Fruit fly (Drosophila melanogaster) whole organism, prepupa: ENCODE measurements around the gene Pka-C1.

ENCODE experiments used
- CG10669 ChIP-seq: fragments of 200-800 bp; sonication (Bioruptor generic); optimal IDR thresholded peaks from 3 replicates; lab custom pipeline; 2018; ENCODE audit warnings: missing biosample characterization, mild to moderate bottlenecking, missing genetic modification characterization, moderate library complexity
- CG11294 ChIP-seq: fragments of 200-800 bp; sonication (Bioruptor generic); IDR thresholded peaks from 2 replicates; pipeline ENCODE4 v1.3.6; 2022; ENCODE audit warnings: missing biosample characterization, missing genetic modification characterization
- CG15336 ChIP-seq: fragments of 200-800 bp; sonication (Bioruptor generic); IDR thresholded peaks from 2 replicates; pipeline ENCODE4 v1.3.6; 2022; ENCODE audit warnings: missing biosample characterization, missing genetic modification characterization
- CG1621 ChIP-seq: fragments of 200-800 bp; sonication (Bioruptor generic); optimal IDR thresholded peaks from 3 replicates; lab custom pipeline; 2018; ENCODE audit warnings: missing biosample characterization, mild to moderate bottlenecking, missing genetic modification characterization
- CG31627 ChIP-seq: fragments of 200-800 bp; sonication (Bioruptor generic); optimal IDR thresholded peaks from 3 replicates; lab custom pipeline; 2016; ENCODE audit warnings: missing biosample characterization, missing genetic modification characterization
- CG34406 ChIP-seq: fragments of 200-800 bp; sonication (Bioruptor generic); optimal IDR thresholded peaks from 3 replicates; lab custom pipeline; 2016; ENCODE audit warnings: missing biosample characterization, missing genetic modification characterization
- CG3919 ChIP-seq: fragments of 200-800 bp; sonication (Bioruptor generic); optimal IDR thresholded peaks from 3 replicates; lab custom pipeline; 2016; ENCODE audit warnings: missing biosample characterization, missing genetic modification characterization
- CG4318 ChIP-seq: fragments of 200-800 bp; sonication (Bioruptor generic); optimal IDR thresholded peaks from 3 replicates; lab custom pipeline; 2017; ENCODE audit warnings: missing biosample characterization, mild to moderate bottlenecking, missing genetic modification characterization
- CG6163 ChIP-seq: fragments of 200-800 bp; sonication (Bioruptor generic); IDR thresholded peaks from 3 replicates; pipeline ENCODE4 v1.3.6; 2022; ENCODE audit warnings: missing biosample characterization, missing genetic modification characterization
- CG6276 ChIP-seq: fragments of 200-800 bp; sonication (Bioruptor generic); optimal IDR thresholded peaks from 2 replicates; lab custom pipeline; 2017; ENCODE audit warnings: missing biosample characterization, mild to moderate bottlenecking, missing genetic modification characterization
- CG6808 ChIP-seq: fragments of 200-800 bp; sonication (Bioruptor generic); optimal IDR thresholded peaks from 3 replicates; lab custom pipeline; 2017; ENCODE audit warnings: missing biosample characterization, missing genetic modification characterization, mild to moderate bottlenecking, moderate library complexity, missing genetic modification reagents
- CG6854 ChIP-seq: fragments of 200-800 bp; sonication (Bioruptor generic); optimal IDR thresholded peaks from 2 replicates; lab custom pipeline; 2017; ENCODE audit warnings: missing biosample characterization, mild to moderate bottlenecking, missing genetic modification characterization
- CG7368 ChIP-seq: fragments of 200-800 bp; sonication (Bioruptor generic); optimal IDR thresholded peaks from 3 replicates; lab custom pipeline; 2016; ENCODE audit warnings: missing biosample characterization, missing genetic modification characterization
- CG8119 ChIP-seq: fragments of 200-800 bp; sonication (Bioruptor generic); IDR thresholded peaks from 3 replicates; pipeline ENCODE4 v1.3.6; 2022; ENCODE audit warnings: missing biosample characterization, missing genetic modification characterization
- CG8632 ChIP-seq: fragments of 200-800 bp; sonication (Bioruptor generic); optimal IDR thresholded peaks from 3 replicates; lab custom pipeline; 2016; ENCODE audit warnings: missing biosample characterization, missing genetic modification characterization
- CG9139 ChIP-seq: fragments of 200-800 bp; sonication (Bioruptor generic); optimal IDR thresholded peaks from 3 replicates; lab custom pipeline; 2017; ENCODE audit warnings: missing biosample characterization, mild to moderate bottlenecking, missing genetic modification characterization
- Eip75B ChIP-seq: fragments of 200-800 bp; sonication (Bioruptor generic); optimal IDR thresholded peaks from 3 replicates; lab custom pipeline; 2016; ENCODE audit warnings: missing biosample characterization, missing genetic modification characterization
- Eip78C ChIP-seq: fragments of 200-800 bp; sonication (Bioruptor generic); peaks from one replicate; lab custom pipeline; 2016; ENCODE audit warnings: missing biosample characterization, missing genetic modification characterization
- Ets96B ChIP-seq: fragments of 200-800 bp; optimal IDR thresholded peaks from 2 replicates; lab custom pipeline; 2019; ENCODE audit warnings: missing biosample characterization, mild to moderate bottlenecking, missing genetic modification characterization, moderate library complexity
- Hr4 ChIP-seq: fragments of 200-800 bp; sonication (Bioruptor generic); optimal IDR thresholded peaks from 3 replicates; lab custom pipeline; 2016; ENCODE audit warnings: missing biosample characterization, missing genetic modification characterization
- Lpt ChIP-seq: fragments of 200-800 bp; sonication (Bioruptor generic); optimal IDR thresholded peaks from 3 replicates; lab custom pipeline; 2016; ENCODE audit warnings: missing biosample characterization, missing genetic modification characterization
- Sox14 ChIP-seq: fragments of 200-800 bp; sonication (Bioruptor generic); optimal IDR thresholded peaks from 3 replicates; lab custom pipeline; 2016; ENCODE audit warnings: missing biosample characterization, missing genetic modification characterization
- achi ChIP-seq: fragments of 200-800 bp; sonication (Bioruptor generic); optimal IDR thresholded peaks from 3 replicates; lab custom pipeline; 2016; ENCODE audit warnings: missing biosample characterization, missing genetic modification characterization
- dsx ChIP-seq: fragments of 200-800 bp; optimal IDR thresholded peaks from 3 replicates; lab custom pipeline; 2019; ENCODE audit warnings: missing biosample characterization, mild to moderate bottlenecking, missing genetic modification characterization, moderate library complexity; ENCODE audit not compliant: poor library complexity, severe bottlenecking
- eg ChIP-seq: fragments of 200-800 bp; sonication (Bioruptor generic); IDR thresholded peaks from 3 replicates; pipeline ENCODE4 v1.3.6; 2022; ENCODE audit warnings: missing biosample characterization, missing genetic modification characterization
- esn ChIP-seq: fragments of 200-800 bp; sonication (Bioruptor generic); optimal IDR thresholded peaks from 2 replicates; lab custom pipeline; 2016; ENCODE audit warnings: missing biosample characterization, mild to moderate bottlenecking, missing genetic modification characterization, moderate library complexity
- fkh ChIP-seq: fragments of 200-800 bp; sonication (Bioruptor generic); optimal IDR thresholded peaks from 3 replicates; lab custom pipeline; 2017; ENCODE audit warnings: missing biosample characterization, mild to moderate bottlenecking, missing genetic modification characterization, moderate library complexity
- lz ChIP-seq: fragments of 200-800 bp; sonication (Bioruptor generic); optimal IDR thresholded peaks from 3 replicates; lab custom pipeline; 2016; ENCODE audit warnings: missing biosample characterization, missing genetic modification characterization
- pdm3 ChIP-seq: fragments of 200-800 bp; sonication (Bioruptor generic); optimal IDR thresholded peaks from 3 replicates; lab custom pipeline; 2016; ENCODE audit warnings: missing biosample characterization, missing genetic modification characterization
- salr ChIP-seq, 2 experiments: fragments of 200-800 bp; sonication (Bioruptor generic); optimal IDR thresholded peaks; 3 replicates each; lab custom pipeline; 2016 to 2018; ENCODE audit warnings: missing biosample characterization in 2 of 2, missing genetic modification characterization in 2 of 2, mild to moderate bottlenecking in 1 of 2
- spab ChIP-seq: fragments of 200-800 bp; sonication (Bioruptor generic); optimal IDR thresholded peaks from 2 replicates; lab custom pipeline; 2017; ENCODE audit warnings: missing biosample characterization, mild to moderate bottlenecking, missing genetic modification characterization, missing genetic modification reagents
- ss ChIP-seq, 2 experiments: fragments of 200-800 bp; sonication (Bioruptor generic); optimal IDR thresholded peaks; 2 replicates in 1 of 2; 3 replicates in 1 of 2; lab custom pipeline; 2017 to 2018; ENCODE audit warnings: mild to moderate bottlenecking in 2 of 2, missing biosample characterization in 2 of 2, missing genetic modification characterization in 2 of 2, moderate library complexity in 1 of 2
- svp ChIP-seq: fragments of 200-800 bp; sonication (Bioruptor generic); peaks from one replicate; lab custom pipeline; 2016; ENCODE audit warnings: missing biosample characterization, missing genetic modification characterization
- topi ChIP-seq: fragments of 200-800 bp; sonication (Bioruptor generic); optimal IDR thresholded peaks from 3 replicates; lab custom pipeline; 2016; ENCODE audit warnings: missing biosample characterization, missing genetic modification characterization

Gene Pka-C1

DNA sequence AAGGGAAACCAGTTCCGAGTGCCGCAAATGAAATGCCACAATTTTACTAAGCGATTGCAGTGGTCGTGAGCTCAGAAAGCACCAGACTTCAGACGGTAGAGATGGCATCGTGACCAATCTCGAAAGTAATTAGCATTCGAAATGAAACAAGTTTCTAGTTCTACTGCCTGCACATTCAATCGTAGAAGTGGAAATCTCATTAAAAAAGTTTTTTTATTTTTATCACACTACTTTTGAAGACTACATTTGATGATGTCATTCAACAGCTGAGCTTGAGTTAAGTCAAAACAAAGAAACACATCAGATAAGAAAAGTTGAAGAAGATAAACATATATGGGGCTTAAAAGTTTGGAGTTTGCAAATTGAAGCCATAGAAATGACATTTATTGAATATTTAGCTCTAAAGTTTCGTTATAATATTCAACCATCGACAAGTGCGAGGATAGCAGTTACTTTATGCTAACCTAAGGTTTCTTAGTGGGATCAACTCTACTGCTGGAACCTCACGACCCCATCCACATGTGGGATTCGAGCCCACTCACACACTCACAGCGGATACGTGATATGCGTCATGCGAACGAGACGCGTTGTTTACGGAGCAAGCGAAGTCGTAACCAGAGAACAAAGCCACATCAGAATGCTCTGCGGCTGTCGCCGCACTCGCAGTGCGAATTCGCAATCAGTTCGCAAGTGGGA, 37.1 kb upstream of the Pka-C1 start, which contains the start of gene CG13117 (continued):
- TF ChIP-seq spab (GFP tag; lab: Kevin White, UChicago) (peak; percentile 35), CG6854 (GFP tag; lab: Kevin White, UChicago) (no peak), CG4318 (GFP tag; lab: Kevin White, UChicago) (peak; percentile 40), lz (GFP tag; lab: Kevin White, UChicago) (peak; percentile 65), topi (GFP tag; lab: Kevin White, UChicago) (peak; percentile 59), CG15336 (GFP tag; lab: Robert Waterston, UW) (peak; percentile 34; the same call in 1 of the 2 replicates), CG6808 (peak; percentile 50), eg (peak; percentile 54; the same call in 2 of the 3 replicates), CG11294 (GFP tag; lab: Robert Waterston, UW) (no peak), Lpt (GFP tag; lab: Kevin White, UChicago) (no peak), Eip75B (GFP tag; lab: Kevin White, UChicago) (peak; percentile 49), fkh (no peak), CG6276 (GFP tag; lab: Kevin White, UChicago) (peak; percentile 37), CG9139 (no peak), CG10669 (GFP tag; lab: Kevin White, UChicago) (peak; percentile 23), CG6163 (GFP tag; lab: Robert Waterston, UW) (peak; percentile 68), CG8119 (GFP tag; lab: Robert Waterston, UW) (peak; percentile 31; the same call in 1 of the 3 replicates), Sox14 (GFP tag; lab: Kevin White, UChicago) (peak; percentile 29), ss (GFP tag; optimal IDR thresholded peaks at IDR 0.05; lab: Kevin White, UChicago) (peak in 1 of 2 experiments; percentile 23), CG34406 (GFP tag; lab: Kevin White, UChicago) (peak; percentile 48), Ets96B (tag; lab: Kevin White, UChicago) (peak; percentile 25)

dm6 chr2L:9734134-9734533, 35.0 kb upstream of the Pka-C1 start:
- TF ChIP-seq salr (GFP tag; optimal IDR thresholded peaks at IDR 0.05; lab: Kevin White, UChicago): peak in 1 of 2 experiments; percentile 28
- peak; percentile 15 for TF ChIP-seq achi (GFP tag; lab: Kevin White, UChicago)
- no peak for TF ChIP-seq lz (GFP tag; lab: Kevin White, UChicago)
- no peak for TF ChIP-seq CG8119 (GFP tag; lab: Robert Waterston, UW)
- TF ChIP-seq CG8632 (GFP tag; lab: Kevin White, UChicago): peak; percentile 21
- no peak for TF ChIP-seq dsx (GFP tag; lab: Kevin White, UChicago)
- TF ChIP-seq CG10669 (GFP tag; lab: Kevin White, UChicago): peak; percentile 20
- TF ChIP-seq CG31627 (GFP tag; lab: Kevin White, UChicago): no peak
- TF ChIP-seq Hr4: no peak
- TF ChIP-seq CG6854 (GFP tag; lab: Kevin White, UChicago): peak; percentile 25
- no peak for TF ChIP-seq CG4318 (GFP tag; lab: Kevin White, UChicago)
- TF ChIP-seq CG1621 (tag; lab: Kevin White, UChicago): peak; percentile 26
- TF ChIP-seq eg: 0 out of 3 replicates have a peak, but pooled peaks have one; percentile 21
- peak in 1 of 2 experiments; percentile 8 for TF ChIP-seq ss (GFP tag; optimal IDR thresholded peaks at IDR 0.05; lab: Kevin White, UChicago)
- peak; percentile 37 for TF ChIP-seq CG7368
- TF ChIP-seq esn (GFP tag; lab: Kevin White, UChicago): no peak
- TF ChIP-seq CG6163 (GFP tag; lab: Robert Waterston, UW): peak; percentile 44; the same call in 1 of the 3 replicates
- TF ChIP-seq CG34406 (GFP tag; lab: Kevin White, UChicago): peak; percentile 38
- TF ChIP-seq pdm3 (GFP tag; lab: Kevin White, UChicago): peak; percentile 19
- TF ChIP-seq Eip78C (GFP tag; lab: Kevin White, UChicago): peak; percentile 77
- peak; percentile 47 for TF ChIP-seq CG3919 (GFP tag; lab: Kevin White, UChicago)

DNA sequence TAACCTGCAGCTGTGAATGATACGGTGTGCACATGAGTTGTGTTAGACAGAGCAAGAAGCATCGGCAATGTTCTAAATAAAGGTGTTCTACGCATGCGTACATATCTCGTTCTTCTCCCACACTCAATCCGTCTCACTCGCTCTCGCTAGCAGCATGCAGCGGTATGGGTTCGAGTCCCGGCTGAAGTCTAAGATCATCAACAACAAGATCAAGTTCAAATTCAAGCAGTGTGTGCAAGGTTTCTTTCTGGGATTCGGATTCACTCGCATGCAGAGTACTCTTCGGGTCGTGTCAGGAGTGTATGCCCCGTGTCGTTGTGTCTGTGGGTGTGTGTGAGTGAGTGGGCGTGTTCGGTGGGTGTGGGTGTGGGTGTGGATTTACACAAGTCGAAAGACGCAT, 32.2 kb upstream of the Pka-C1 start:
- TF ChIP-seq ss (GFP tag; optimal IDR thresholded peaks at IDR 0.05; lab: Kevin White, UChicago) (no peak), esn (GFP tag; lab: Kevin White, UChicago) (no peak), svp (GFP tag; lab: Kevin White, UChicago) (peak; percentile 85), Lpt (GFP tag; lab: Kevin White, UChicago) (no peak), CG6163 (GFP tag; lab: Robert Waterston, UW) (no peak), CG1621 (tag; lab: Kevin White, UChicago) (peak; percentile 3)
